Fruit fly (Drosophila melanogaster): ENCODE results near the gene CG32102.

DNA sequence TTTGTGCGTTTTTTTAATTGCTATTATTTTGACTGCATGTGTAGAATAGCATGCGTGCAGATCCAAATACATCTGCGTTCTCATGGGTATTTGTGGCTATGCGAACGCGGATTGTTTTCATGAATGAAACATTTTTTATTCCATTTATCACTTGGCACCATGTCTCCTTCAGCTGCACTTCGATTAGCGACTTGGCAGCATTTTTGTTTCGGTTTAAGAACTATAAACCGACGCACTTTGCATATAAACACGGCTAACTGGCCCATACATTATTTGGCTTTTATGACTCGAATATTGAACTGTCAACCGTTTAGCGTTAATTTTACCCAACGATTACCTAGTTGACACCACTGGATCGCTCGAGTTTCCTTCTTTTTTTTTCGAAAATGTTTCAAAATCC, 14.9 kb upstream of the CG32102 start:
- TF ChIP-seq ey (GFP tag; optimal IDR thresholded peaks at IDR 0.05) = no peak
- no peak for TF ChIP-seq Abd-B (GFP tag; optimal IDR thresholded peaks at IDR 0.05)
- TF ChIP-seq dl (GFP tag; optimal IDR thresholded peaks at IDR 0.05; ENCODE audit: insufficient read depth in 1 of 2, partially characterized antibody in 2 of 2) = no peak
- no peak for TF ChIP-seq psq (GFP tag; optimal IDR thresholded peaks at IDR 0.05)
- no peak for TF ChIP-seq CrebA (GFP tag; optimal IDR thresholded peaks at IDR 0.05; ENCODE audit: borderline replicate concordance)
- no peak for TF ChIP-seq Vsx2 (GFP tag; optimal IDR thresholded peaks at IDR 0.05; ENCODE audit: partially characterized antibody)
- no peak for TF ChIP-seq fru (GFP tag; optimal IDR thresholded peaks at IDR 0.05)
- no peak for TF ChIP-seq OdsH (GFP tag; optimal IDR thresholded peaks at IDR 0.05)
- TF ChIP-seq br (GFP tag; optimal IDR thresholded peaks at IDR 0.05) = no peak
- TF ChIP-seq tai (GFP tag; optimal IDR thresholded peaks at IDR 0.05) = no peak
- TF ChIP-seq lola (GFP tag; optimal IDR thresholded peaks at IDR 0.05) = no peak
- no peak for TF ChIP-seq dmrt93B (GFP tag; optimal IDR thresholded peaks at IDR 0.05)
- no peak for TF ChIP-seq pan (optimal IDR thresholded peaks at IDR 0.05)
- TF ChIP-seq usp (GFP tag; optimal IDR thresholded peaks at IDR 0.05) = no peak

All from whole organism, wandering third instar larva.